Fruit fly (Drosophila melanogaster) whole organism, prepupa: ENCODE measurements around the gene CG31677.

Experiments
- CG10631 ChIP-seq: fragments of 200-800 bp; sonication (Bioruptor generic); optimal IDR thresholded peaks from 2 replicates; lab custom pipeline; 2016; ENCODE audit warnings: missing biosample characterization, missing genetic modification characterization
- CG10669 ChIP-seq: fragments of 200-800 bp; sonication (Bioruptor generic); optimal IDR thresholded peaks from 3 replicates; lab custom pipeline; 2018; ENCODE audit warnings: missing biosample characterization, mild to moderate bottlenecking, missing genetic modification characterization, moderate library complexity
- CG11294 ChIP-seq: fragments of 200-800 bp; sonication (Bioruptor generic); IDR thresholded peaks from 2 replicates; pipeline ENCODE4 v1.3.6; 2022; ENCODE audit warnings: missing biosample characterization, missing genetic modification characterization
- CG11762 ChIP-seq: fragments of 200-800 bp; sonication (Bioruptor generic); optimal IDR thresholded peaks from 3 replicates; lab custom pipeline; 2016; ENCODE audit warnings: missing biosample characterization, missing genetic modification characterization; ENCODE audit not compliant: insufficient read depth
- CG11902 ChIP-seq: fragments of 200-800 bp; sonication (Bioruptor generic); optimal IDR thresholded peaks from 3 replicates; lab custom pipeline; 2016; ENCODE audit warnings: missing biosample characterization, missing genetic modification characterization
- CG1621 ChIP-seq: fragments of 200-800 bp; sonication (Bioruptor generic); optimal IDR thresholded peaks from 3 replicates; lab custom pipeline; 2018; ENCODE audit warnings: missing biosample characterization, mild to moderate bottlenecking, missing genetic modification characterization
- CG16779 ChIP-seq: fragments of 200-800 bp; sonication (Bioruptor generic); optimal IDR thresholded peaks from 3 replicates; lab custom pipeline; 2017; ENCODE audit warnings: missing biosample characterization, mild to moderate bottlenecking, missing genetic modification characterization
- CG32006 ChIP-seq: fragments of 200-800 bp; sonication (Bioruptor generic); optimal IDR thresholded peaks from 3 replicates; lab custom pipeline; 2017; ENCODE audit warnings: missing biosample characterization, mild to moderate bottlenecking, missing genetic modification characterization
- CG34406 ChIP-seq: fragments of 200-800 bp; sonication (Bioruptor generic); optimal IDR thresholded peaks from 3 replicates; lab custom pipeline; 2016; ENCODE audit warnings: missing biosample characterization, missing genetic modification characterization
- CG3919 ChIP-seq: fragments of 200-800 bp; sonication (Bioruptor generic); optimal IDR thresholded peaks from 3 replicates; lab custom pipeline; 2016; ENCODE audit warnings: missing biosample characterization, missing genetic modification characterization
- CG6163 ChIP-seq: fragments of 200-800 bp; sonication (Bioruptor generic); IDR thresholded peaks from 3 replicates; pipeline ENCODE4 v1.3.6; 2022; ENCODE audit warnings: missing biosample characterization, missing genetic modification characterization
- CG6276 ChIP-seq: fragments of 200-800 bp; sonication (Bioruptor generic); optimal IDR thresholded peaks from 2 replicates; lab custom pipeline; 2017; ENCODE audit warnings: missing biosample characterization, mild to moderate bottlenecking, missing genetic modification characterization
- CG6792 ChIP-seq: fragments of 200-800 bp; sonication (Bioruptor generic); optimal IDR thresholded peaks from 3 replicates; lab custom pipeline; 2016; ENCODE audit warnings: missing biosample characterization, missing genetic modification characterization
- CG6808 ChIP-seq: fragments of 200-800 bp; sonication (Bioruptor generic); optimal IDR thresholded peaks from 3 replicates; lab custom pipeline; 2017; ENCODE audit warnings: missing biosample characterization, missing genetic modification characterization, mild to moderate bottlenecking, moderate library complexity, missing genetic modification reagents
- CG8632 ChIP-seq: fragments of 200-800 bp; sonication (Bioruptor generic); optimal IDR thresholded peaks from 3 replicates; lab custom pipeline; 2016; ENCODE audit warnings: missing biosample characterization, missing genetic modification characterization
- Eip78C ChIP-seq: fragments of 200-800 bp; sonication (Bioruptor generic); peaks from one replicate; lab custom pipeline; 2016; ENCODE audit warnings: missing biosample characterization, missing genetic modification characterization
- Ets21C ChIP-seq: fragments of 200-800 bp; sonication (Bioruptor generic); optimal IDR thresholded peaks from 3 replicates; lab custom pipeline; 2016; ENCODE audit warnings: missing biosample characterization, missing genetic modification characterization
- Ets96B ChIP-seq: fragments of 200-800 bp; optimal IDR thresholded peaks from 2 replicates; lab custom pipeline; 2019; ENCODE audit warnings: missing biosample characterization, mild to moderate bottlenecking, missing genetic modification characterization, moderate library complexity
- Gug ChIP-seq: fragments of 200-800 bp; sonication (Bioruptor generic); IDR thresholded peaks from 2 replicates; pipeline ENCODE4 v1.3.6; 2022; ENCODE audit warnings: missing biosample characterization, missing genetic modification characterization
- Hr38 ChIP-seq: sonication (Bioruptor generic); optimal IDR thresholded peaks from 2 replicates; lab custom pipeline; 2016; ENCODE audit warnings: missing biosample characterization, missing genetic modification characterization
- Hr39 ChIP-seq: fragments of 200-800 bp; sonication (Bioruptor generic); optimal IDR thresholded peaks from 2 replicates; lab custom pipeline; 2016; ENCODE audit warnings: missing biosample characterization, missing genetic modification characterization
- Hr4 ChIP-seq: fragments of 200-800 bp; sonication (Bioruptor generic); optimal IDR thresholded peaks from 3 replicates; lab custom pipeline; 2016; ENCODE audit warnings: missing biosample characterization, missing genetic modification characterization
- Lpt ChIP-seq: fragments of 200-800 bp; sonication (Bioruptor generic); optimal IDR thresholded peaks from 3 replicates; lab custom pipeline; 2016; ENCODE audit warnings: missing biosample characterization, missing genetic modification characterization
- Met ChIP-seq: fragments of 200-800 bp; sonication (Bioruptor generic); optimal IDR thresholded peaks from 3 replicates; lab custom pipeline; 2016; ENCODE audit warnings: missing biosample characterization, missing genetic modification characterization
- OdsH ChIP-seq: fragments of 200-800 bp; sonication (Bioruptor generic); optimal IDR thresholded peaks from 3 replicates; lab custom pipeline; 2016; ENCODE audit warnings: missing biosample characterization, missing genetic modification characterization
- Sox102F ChIP-seq: fragments of 200-800 bp; sonication (Bioruptor generic); optimal IDR thresholded peaks from 2 replicates; lab custom pipeline; 2016; ENCODE audit warnings: missing biosample characterization, mild to moderate bottlenecking, missing genetic modification characterization
- Sox14 ChIP-seq: fragments of 200-800 bp; sonication (Bioruptor generic); optimal IDR thresholded peaks from 3 replicates; lab custom pipeline; 2016; ENCODE audit warnings: missing biosample characterization, missing genetic modification characterization
- Sox15 ChIP-seq: fragments of 200-800 bp; sonication (Bioruptor generic); optimal IDR thresholded peaks from 3 replicates; lab custom pipeline; 2016; ENCODE audit warnings: missing biosample characterization, missing genetic modification characterization
- acj6 ChIP-seq: fragments of 200-800 bp; sonication (Bioruptor generic); optimal IDR thresholded peaks from 3 replicates; lab custom pipeline; 2016; ENCODE audit warnings: missing biosample characterization, missing genetic modification characterization
- cyc ChIP-seq: fragments of 200-800 bp; sonication (Bioruptor generic); optimal IDR thresholded peaks from 3 replicates; lab custom pipeline; 2016; ENCODE audit warnings: missing biosample characterization, missing genetic modification characterization
- eg ChIP-seq: fragments of 200-800 bp; sonication (Bioruptor generic); IDR thresholded peaks from 3 replicates; pipeline ENCODE4 v1.3.6; 2022; ENCODE audit warnings: missing biosample characterization, missing genetic modification characterization
- esn ChIP-seq: fragments of 200-800 bp; sonication (Bioruptor generic); optimal IDR thresholded peaks from 2 replicates; lab custom pipeline; 2016; ENCODE audit warnings: missing biosample characterization, mild to moderate bottlenecking, missing genetic modification characterization, moderate library complexity
- fd59A ChIP-seq: fragments of 200-800 bp; sonication (Bioruptor generic); optimal IDR thresholded peaks from 2 replicates; lab custom pipeline; 2017; ENCODE audit warnings: missing biosample characterization, mild to moderate bottlenecking, missing genetic modification characterization, missing genetic modification reagents
- fd85E ChIP-seq: fragments of 200-800 bp; sonication (Bioruptor generic); optimal IDR thresholded peaks from 3 replicates; lab custom pipeline; 2016; ENCODE audit warnings: missing biosample characterization, missing genetic modification characterization
- fkh ChIP-seq: fragments of 200-800 bp; sonication (Bioruptor generic); optimal IDR thresholded peaks from 3 replicates; lab custom pipeline; 2017; ENCODE audit warnings: missing biosample characterization, mild to moderate bottlenecking, missing genetic modification characterization, moderate library complexity
- salr ChIP-seq, 2 experiments: fragments of 200-800 bp; sonication (Bioruptor generic); optimal IDR thresholded peaks; 3 replicates each; lab custom pipeline; 2016 to 2018; ENCODE audit warnings: missing biosample characterization in 2 of 2, missing genetic modification characterization in 2 of 2, mild to moderate bottlenecking in 1 of 2
- spab ChIP-seq: fragments of 200-800 bp; sonication (Bioruptor generic); optimal IDR thresholded peaks from 2 replicates; lab custom pipeline; 2017; ENCODE audit warnings: missing biosample characterization, mild to moderate bottlenecking, missing genetic modification characterization, missing genetic modification reagents
- ss ChIP-seq, 2 experiments: fragments of 200-800 bp; sonication (Bioruptor generic); optimal IDR thresholded peaks; 2 replicates in 1 of 2; 3 replicates in 1 of 2; lab custom pipeline; 2017 to 2018; ENCODE audit warnings: mild to moderate bottlenecking in 2 of 2, missing biosample characterization in 2 of 2, missing genetic modification characterization in 2 of 2, moderate library complexity in 1 of 2
- topi ChIP-seq: fragments of 200-800 bp; sonication (Bioruptor generic); optimal IDR thresholded peaks from 3 replicates; lab custom pipeline; 2016; ENCODE audit warnings: missing biosample characterization, missing genetic modification characterization

Gene CG31677

DNA sequence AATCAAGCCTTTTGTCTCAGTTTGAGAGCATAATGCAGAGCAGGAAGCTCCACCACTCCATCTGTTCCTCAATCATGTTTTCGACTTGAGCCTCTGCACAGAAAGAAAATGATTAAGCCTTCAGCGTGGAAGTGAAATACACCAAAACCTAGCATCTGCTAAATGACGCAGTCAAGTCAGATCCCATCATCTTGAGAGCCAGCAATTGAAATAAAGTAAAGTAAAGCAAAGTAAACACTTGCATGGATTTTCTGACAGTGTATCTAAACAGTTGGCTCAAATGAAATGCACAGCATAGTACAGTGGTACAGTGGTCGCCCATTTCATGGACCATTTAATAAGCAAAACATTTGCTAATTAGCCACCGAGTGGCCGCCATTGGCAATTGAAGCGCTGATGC lies 6.3 kb downstream of the CG31677 start:
- TF ChIP-seq CG6163 (GFP tag; lab: Robert Waterston, UW) (0 out of 3 replicates have a peak, but pooled peaks have one; percentile 23), CG32006 (GFP tag; lab: Kevin White, UChicago) (no peak)

DNA sequence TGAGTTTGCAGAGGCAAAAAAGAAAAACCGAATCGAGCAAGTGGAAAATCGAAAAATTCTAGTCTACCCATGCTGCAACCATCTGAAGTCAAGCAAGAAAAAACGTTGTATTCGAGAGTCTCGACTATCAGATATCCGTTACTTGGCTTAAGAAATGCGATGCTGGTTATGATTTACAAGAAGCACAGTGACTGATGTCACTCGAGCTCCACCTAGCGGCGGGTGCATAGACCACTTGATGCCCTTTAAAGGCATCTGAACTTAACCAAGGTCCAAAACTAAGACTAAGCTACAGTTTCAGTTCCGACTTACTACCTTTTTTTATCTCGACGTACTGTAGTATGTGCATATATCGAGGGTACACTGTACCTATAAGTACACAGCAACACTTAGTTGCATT lies 28.1 kb downstream of the CG31677 start:
- no peak for TF ChIP-seq Sox102F (GFP tag; lab: Kevin White, UChicago)
- no peak for TF ChIP-seq CG11902
- no peak for TF ChIP-seq fkh (GFP tag; lab: Kevin White, UChicago)
- no peak for TF ChIP-seq eg (GFP tag; lab: Robert Waterston, UW)
- TF ChIP-seq CG8632 = no peak
- no peak for TF ChIP-seq CG6792 (GFP tag; lab: Kevin White, UChicago)
- TF ChIP-seq acj6 = no peak
- TF ChIP-seq CG10669 = no peak
- no peak for TF ChIP-seq CG3919 (GFP tag; lab: Kevin White, UChicago)
- no peak for TF ChIP-seq CG1621
- no peak for TF ChIP-seq Hr39 (GFP tag; lab: Kevin White, UChicago)
- TF ChIP-seq Met (GFP tag; lab: Kevin White, UChicago) = no peak
- no peak for TF ChIP-seq salr (GFP tag; optimal IDR thresholded peaks at IDR 0.05; lab: Kevin White, UChicago)
- no peak for TF ChIP-seq CG10631 (GFP tag; lab: Kevin White, UChicago)
- TF ChIP-seq Hr4 (GFP tag; lab: Kevin White, UChicago) = no peak
- no peak for TF ChIP-seq CG34406
- no peak for TF ChIP-seq CG6276 (GFP tag; lab: Kevin White, UChicago)
- TF ChIP-seq Ets21C (GFP tag; lab: Kevin White, UChicago) = no peak

DNA sequence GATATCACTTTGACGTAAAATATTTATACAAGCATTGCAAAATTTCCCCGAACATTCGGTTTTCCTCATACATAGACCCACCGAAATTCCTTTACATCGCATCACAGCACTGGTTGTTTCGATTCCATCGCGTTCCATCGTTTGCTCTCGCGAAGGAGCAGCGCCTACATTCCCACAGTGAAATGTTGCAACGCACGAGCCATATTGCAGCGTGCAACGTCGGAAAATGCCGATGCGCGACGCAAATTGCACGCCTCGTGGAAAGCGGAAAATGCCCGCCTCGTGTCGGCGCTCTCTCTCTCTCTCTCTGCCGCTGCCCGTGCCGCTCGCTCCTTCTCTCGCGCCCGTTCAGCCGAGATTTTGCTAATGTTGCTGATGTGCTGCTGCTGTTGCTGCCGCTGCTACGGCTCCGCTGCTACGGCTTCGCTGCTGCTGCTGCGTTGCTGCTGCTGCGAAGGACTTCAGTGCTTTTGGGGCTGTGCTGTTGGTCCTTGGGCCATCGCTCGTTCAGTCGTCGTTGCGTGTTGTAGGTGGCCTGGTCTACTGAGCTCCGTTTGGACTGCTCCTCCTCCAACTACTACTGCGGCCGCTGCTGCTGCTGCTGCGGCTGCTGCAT lies 42.1 kb downstream of the CG31677 start:
- TF ChIP-seq fd59A (GFP tag; lab: Kevin White, UChicago) = no peak
- TF ChIP-seq CG6808 = no peak
- TF ChIP-seq Gug (GFP tag; lab: Robert Waterston, UW) = no peak
- TF ChIP-seq Hr38 (GFP tag; lab: Kevin White, UChicago) = no peak
- no peak for TF ChIP-seq CG11762 (GFP tag; lab: Kevin White, UChicago)
- no peak for TF ChIP-seq topi (GFP tag; lab: Kevin White, UChicago)
- no peak for TF ChIP-seq ss (GFP tag; optimal IDR thresholded peaks at IDR 0.05; lab: Kevin White, UChicago)
- TF ChIP-seq CG34406 = no peak
- TF ChIP-seq Sox102F (GFP tag; lab: Kevin White, UChicago) = no peak
- TF ChIP-seq Eip78C = no peak
- TF ChIP-seq acj6 = no peak
- TF ChIP-seq CG10631 (GFP tag; lab: Kevin White, UChicago) = no peak
- TF ChIP-seq CG11294 (GFP tag; lab: Robert Waterston, UW) = no peak
- no peak for TF ChIP-seq fd85E (GFP tag; lab: Kevin White, UChicago)
- no peak for TF ChIP-seq Ets21C (GFP tag; lab: Kevin White, UChicago)
- no peak for TF ChIP-seq CG11902
- TF ChIP-seq OdsH = no peak
- TF ChIP-seq cyc (GFP tag; lab: Kevin White, UChicago) = no peak
- no peak for TF ChIP-seq spab (GFP tag; lab: Kevin White, UChicago)

DNA sequence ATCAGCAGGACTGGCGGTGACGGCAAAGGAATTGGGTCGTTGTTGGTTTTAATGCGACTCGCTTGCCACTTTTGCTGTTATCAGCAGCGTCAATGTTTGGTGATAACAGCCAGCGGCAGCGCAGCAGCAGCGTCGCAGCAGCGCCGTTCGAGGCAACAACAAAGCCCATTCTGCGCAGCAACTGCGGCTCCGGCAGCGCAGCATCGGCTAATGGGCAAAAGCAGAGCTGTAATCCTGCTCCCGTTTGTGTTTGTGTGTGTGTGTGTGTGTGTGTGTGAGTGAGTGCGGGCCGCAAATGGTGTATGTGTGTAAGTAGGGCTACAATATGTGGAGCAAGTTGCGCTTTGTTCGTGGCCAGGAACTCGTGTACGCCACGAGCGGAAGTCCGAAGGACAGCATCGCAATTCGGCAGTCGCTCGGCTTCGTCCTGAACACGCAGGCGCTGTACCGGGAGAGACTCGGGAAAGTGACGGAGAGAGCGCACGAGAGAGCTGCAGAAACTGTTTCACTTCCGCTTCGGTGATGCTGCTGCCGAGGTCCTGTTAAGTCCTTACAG lies 42.8 kb downstream of the CG31677 start:
- TF ChIP-seq CG10669 = no peak
- TF ChIP-seq CG3919 (GFP tag; lab: Kevin White, UChicago) = no peak
- no peak for TF ChIP-seq Lpt (GFP tag; lab: Kevin White, UChicago)
- TF ChIP-seq Gug (GFP tag; lab: Robert Waterston, UW) = no peak
- no peak for TF ChIP-seq CG11762 (GFP tag; lab: Kevin White, UChicago)
- TF ChIP-seq CG11294 (GFP tag; lab: Robert Waterston, UW) = no peak
- TF ChIP-seq topi (GFP tag; lab: Kevin White, UChicago) = no peak
- no peak for TF ChIP-seq CG16779 (tag; lab: Kevin White, UChicago)
- TF ChIP-seq esn (GFP tag; lab: Kevin White, UChicago) = no peak
- TF ChIP-seq Ets21C (GFP tag; lab: Kevin White, UChicago) = no peak
- TF ChIP-seq Sox14 (GFP tag; lab: Kevin White, UChicago) = no peak
- no peak for TF ChIP-seq cyc (GFP tag; lab: Kevin White, UChicago)
- TF ChIP-seq ss (GFP tag; optimal IDR thresholded peaks at IDR 0.05; lab: Kevin White, UChicago) = no peak
- no peak for TF ChIP-seq Ets96B (tag; lab: Kevin White, UChicago)
- TF ChIP-seq Sox15 (GFP tag; lab: Kevin White, UChicago) = no peak
